Fruit fly (Drosophila melanogaster): ENCODE data around the gene CG10750.

dm6 chr2L:19333972-19334371, 33.9 kb downstream of the CG10750 start:
- no peak for TF ChIP-seq CG7045 (GFP tag; optimal IDR thresholded peaks at IDR 0.05)
- TF ChIP-seq Crg-1 (GFP tag; optimal IDR thresholded peaks at IDR 0.05): no peak
- TF ChIP-seq CG12768 (GFP tag; optimal IDR thresholded peaks at IDR 0.05): no peak
- TF ChIP-seq ovo (GFP tag; optimal IDR thresholded peaks at IDR 0.05): no peak
- no peak for TF ChIP-seq CG14711 (tag; optimal IDR thresholded peaks at IDR 0.05)
- TF ChIP-seq kay (GFP tag; ENCODE audit: borderline replicate concordance): no peak
- TF ChIP-seq cic (GFP tag; optimal IDR thresholded peaks at IDR 0.05): no peak
